Fruit fly (Drosophila melanogaster) whole organism, adult: ENCODE data around the gene CG32023.

Experiments used
- CG11617 ChIP-seq: fragments of 200-800 bp; sonication (Bioruptor generic); optimal IDR thresholded peaks from 2 replicates; lab custom pipeline; 2017; ENCODE audit warnings: mild to moderate bottlenecking, missing biosample characterization, missing genetic modification reagents, missing genetic modification characterization
- CG12768 ChIP-seq: fragments of 200-800 bp; sonication (Bioruptor generic); optimal IDR thresholded peaks from 2 replicates; lab custom pipeline; 2017; ENCODE audit warnings: missing biosample characterization, missing genetic modification characterization, mild to moderate bottlenecking, moderate library complexity, missing genetic modification reagents
- CG14711 ChIP-seq: fragments of 200-800 bp; sonication (Bioruptor generic); optimal IDR thresholded peaks from 2 replicates; lab custom pipeline; 2018; ENCODE audit warnings: missing biosample characterization, mild to moderate bottlenecking, missing genetic modification characterization, moderate library complexity
- CG1620 ChIP-seq: fragments of 200-800 bp; sonication (Bioruptor generic); optimal IDR thresholded peaks from 2 replicates; lab custom pipeline; 2016; ENCODE audit warnings: missing biosample characterization, missing genetic modification characterization
- CG33017 ChIP-seq: fragments of 200-800 bp; sonication (Bioruptor generic); optimal IDR thresholded peaks from 2 replicates; lab custom pipeline; 2018; ENCODE audit warnings: missing biosample characterization, mild to moderate bottlenecking, missing genetic modification characterization, moderate library complexity
- CG5204 ChIP-seq: fragments of 200-800 bp; sonication (Bioruptor generic); optimal IDR thresholded peaks from 2 replicates; lab custom pipeline; 2016; ENCODE audit warnings: missing biosample characterization, missing genetic modification characterization
- CG7045 ChIP-seq: fragments of 200-800 bp; sonication (Bioruptor generic); optimal IDR thresholded peaks from 2 replicates; lab custom pipeline; 2017; ENCODE audit warnings: missing biosample characterization, mild to moderate bottlenecking, missing genetic modification characterization
- CG7101 ChIP-seq: fragments of 200-800 bp; sonication (Bioruptor generic); optimal IDR thresholded peaks from 2 replicates; lab custom pipeline; 2018; ENCODE audit warnings: missing biosample characterization, mild to moderate bottlenecking, missing genetic modification characterization, moderate library complexity
- Clk ChIP-seq: fragments of 200-800 bp; sonication (Bioruptor generic); optimal IDR thresholded peaks from 2 replicates; lab custom pipeline; 2017; ENCODE audit warnings: missing biosample characterization, missing genetic modification characterization
- Crg-1 ChIP-seq: fragments of 200-800 bp; sonication (Bioruptor generic); optimal IDR thresholded peaks from 2 replicates; lab custom pipeline; 2016; ENCODE audit warnings: missing biosample characterization, missing genetic modification characterization
- Mnt ChIP-seq: fragments of 200-800 bp; sonication (Bioruptor generic); optimal IDR thresholded peaks from 2 replicates; lab custom pipeline; 2016; ENCODE audit warnings: missing biosample characterization, mild to moderate bottlenecking, missing genetic modification characterization
- bab1 ChIP-seq: fragments of 200-800 bp; sonication (Bioruptor generic); optimal IDR thresholded peaks from 3 replicates; lab custom pipeline; 2019; ENCODE audit warnings: missing biosample characterization, mild to moderate bottlenecking, missing genetic modification characterization, moderate library complexity
- cic ChIP-seq: fragments of 200-800 bp; sonication (Bioruptor generic); optimal IDR thresholded peaks from 2 replicates; lab custom pipeline; 2017; ENCODE audit warnings: missing biosample characterization, mild to moderate bottlenecking, missing genetic modification characterization, moderate library complexity
- cnc ChIP-seq, 2 experiments: fragments of >200 bp; optimal IDR thresholded peaks; 2 replicates each; lab custom pipeline; 2017
- kay ChIP-seq: fragments of 200-800 bp; sonication (Bioruptor generic); peaks from one replicate; lab custom pipeline; 2016; ENCODE audit warnings: missing biosample characterization, missing genetic modification characterization, borderline replicate concordance
- ovo ChIP-seq: fragments of 200-800 bp; sonication (Bioruptor generic); optimal IDR thresholded peaks from 2 replicates; lab custom pipeline; 2016; ENCODE audit warnings: missing biosample characterization, missing genetic modification characterization
- pad ChIP-seq: fragments of 200-800 bp; sonication (Bioruptor generic); optimal IDR thresholded peaks from 3 replicates; lab custom pipeline; 2017; ENCODE audit warnings: missing biosample characterization, missing genetic modification characterization, mild to moderate bottlenecking, moderate library complexity, missing genetic modification reagents
- tj ChIP-seq: fragments of 200-800 bp; sonication (Bioruptor generic); optimal IDR thresholded peaks from 3 replicates; lab custom pipeline; 2017; ENCODE audit warnings: missing biosample characterization, mild to moderate bottlenecking, missing genetic modification characterization, moderate library complexity
- toe ChIP-seq: fragments of 200-800 bp; sonication (Bioruptor generic); optimal IDR thresholded peaks from 2 replicates; lab custom pipeline; 2016; ENCODE audit warnings: missing biosample characterization, missing genetic modification characterization

CG32023 gene

DNA sequence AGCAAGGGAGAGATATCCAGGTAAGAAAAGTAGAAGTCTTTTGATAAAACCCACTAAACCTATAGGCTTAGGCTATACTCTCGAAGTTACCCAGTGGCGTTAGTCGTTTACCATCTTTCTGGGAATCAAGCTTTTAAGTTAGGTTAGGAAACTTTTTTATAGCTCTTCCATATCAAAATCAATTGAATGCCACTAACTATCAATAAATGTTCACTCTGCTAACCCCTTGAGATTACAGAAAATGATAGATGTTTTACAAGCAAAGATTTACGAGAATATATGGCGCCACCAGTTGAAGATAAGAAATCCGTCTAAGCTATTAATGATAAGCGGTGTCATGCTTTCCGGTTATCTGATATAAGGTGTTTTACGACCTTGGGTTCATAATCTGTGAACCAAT lies 16.3 kb downstream of the CG32023 start:
- no peak for TF ChIP-seq pad (GFP tag; lab: Kevin White, UChicago)
- TF ChIP-seq cic (GFP tag; lab: Kevin White, UChicago): peak; percentile 81
- TF ChIP-seq CG1620 (GFP tag; lab: Kevin White, UChicago): no peak
- TF ChIP-seq CG12768 (GFP tag; lab: Kevin White, UChicago): peak; percentile 17
- TF ChIP-seq CG33017: peak; percentile 48
- no peak for TF ChIP-seq bab1
- no peak for TF ChIP-seq Crg-1 (GFP tag; lab: Kevin White, UChicago)
- no peak for TF ChIP-seq CG14711 (tag; lab: Kevin White, UChicago)

DNA sequence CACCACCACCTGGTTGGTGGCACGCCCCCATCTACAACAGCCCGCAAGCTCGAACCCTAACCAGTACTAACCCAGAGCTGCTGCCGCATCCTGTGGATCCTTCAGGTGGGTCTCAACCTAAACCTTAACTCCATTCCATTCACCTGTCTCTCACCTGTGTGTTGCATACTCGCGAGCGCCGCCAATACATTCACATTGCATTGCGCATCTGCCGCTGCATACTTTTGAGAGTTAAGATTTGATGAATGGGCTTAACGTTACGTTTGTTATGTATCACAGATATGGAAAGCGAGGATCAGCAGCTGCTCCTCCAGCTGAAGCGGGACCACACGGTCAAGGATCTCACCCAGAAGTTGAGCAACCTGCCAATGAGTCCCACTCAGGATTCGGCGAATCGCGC lies 16.7 kb downstream of the CG32023 start:
- TF ChIP-seq cic (GFP tag; lab: Kevin White, UChicago) (no peak), CG7045 (GFP tag; lab: Kevin White, UChicago) (no peak), tj (GFP tag; lab: Kevin White, UChicago) (no peak), kay (no peak), bab1 (peak; percentile 28)

DNA sequence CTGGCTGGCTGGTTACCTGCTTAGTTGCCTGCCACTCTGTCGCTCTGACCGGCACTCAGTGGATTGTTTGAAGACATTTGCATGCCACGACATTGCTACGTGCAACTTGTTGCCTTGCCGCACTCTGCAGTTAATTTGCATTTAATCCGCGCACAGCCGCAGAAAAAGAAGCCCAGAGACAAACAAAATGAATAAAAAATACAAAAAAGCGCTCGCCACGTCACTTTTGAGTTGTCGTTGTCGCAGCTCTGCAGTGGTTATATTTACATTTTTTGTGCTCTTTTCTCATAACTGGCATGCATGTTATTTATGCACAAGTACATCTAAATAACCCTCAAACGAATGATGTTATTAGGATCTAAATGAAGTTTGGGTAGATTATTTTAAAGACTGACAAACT lies 20.7 kb downstream of the CG32023 start:
- TF ChIP-seq pad (GFP tag; lab: Kevin White, UChicago) (no peak), CG33017 (no peak), cic (GFP tag; lab: Kevin White, UChicago) (no peak), CG5204 (no peak), CG12768 (GFP tag; lab: Kevin White, UChicago) (no peak), CG11617 (no peak), toe (GFP tag; lab: Kevin White, UChicago) (no peak), ovo (GFP tag; lab: Kevin White, UChicago) (no peak), CG1620 (GFP tag; lab: Kevin White, UChicago) (no peak)

DNA sequence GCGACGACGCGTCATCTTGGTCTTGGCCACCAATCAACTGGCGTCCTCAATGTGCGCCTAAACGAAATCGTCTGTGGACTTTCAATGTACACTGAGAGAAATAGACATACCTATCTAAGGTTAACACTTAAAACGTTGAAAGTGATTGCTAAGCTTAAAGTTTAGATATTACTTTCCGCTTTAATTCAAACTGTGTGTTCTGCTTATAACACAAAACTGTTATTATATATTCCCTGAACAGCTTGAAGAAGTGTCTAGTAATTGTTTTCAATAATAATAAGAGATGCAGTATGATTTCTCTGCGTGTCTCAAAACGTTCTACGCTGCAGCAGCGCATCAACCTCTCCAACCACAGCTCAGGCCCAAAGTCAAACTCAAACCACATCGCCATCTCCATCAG lies 22.0 kb downstream of the CG32023 start:
- peak; percentile 16 for TF ChIP-seq bab1
- no peak for TF ChIP-seq Crg-1 (GFP tag; lab: Kevin White, UChicago)
- TF ChIP-seq Clk (GFP tag; lab: Kevin White, UChicago): no peak

DNA sequence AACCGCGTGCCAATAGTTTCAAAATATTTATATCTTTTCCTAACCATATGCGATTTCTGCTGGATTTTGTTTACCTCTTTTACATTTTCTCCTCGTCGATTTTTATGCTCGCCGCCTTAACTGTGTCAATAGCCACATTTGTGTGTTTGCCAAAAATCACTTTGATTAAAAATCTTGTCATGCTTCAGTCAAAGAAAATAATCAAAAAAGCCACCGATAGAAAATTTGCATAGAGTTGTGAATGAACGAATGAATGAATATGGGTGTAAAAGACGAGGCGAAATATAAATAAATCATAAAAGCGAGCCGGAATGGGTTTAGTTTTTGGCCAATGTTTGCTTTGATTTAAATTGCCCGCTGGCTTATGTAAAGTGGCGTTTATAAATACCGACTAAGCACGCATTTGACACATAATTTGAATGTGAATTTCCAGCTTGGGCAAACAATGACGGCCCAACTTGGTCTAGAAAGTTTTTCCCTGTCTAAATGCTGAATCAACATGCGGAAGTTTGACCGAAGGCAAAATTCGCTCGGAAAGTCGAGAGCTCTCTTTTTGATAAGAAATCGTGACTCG lies 23.2 kb downstream of the CG32023 start:
- no peak for TF ChIP-seq CG7045 (GFP tag; lab: Kevin White, UChicago)
- no peak for TF ChIP-seq CG5204
- TF ChIP-seq CG14711 (tag; lab: Kevin White, UChicago): no peak
- TF ChIP-seq kay: peak; percentile 52
- no peak for TF ChIP-seq CG12768 (GFP tag; lab: Kevin White, UChicago)

DNA sequence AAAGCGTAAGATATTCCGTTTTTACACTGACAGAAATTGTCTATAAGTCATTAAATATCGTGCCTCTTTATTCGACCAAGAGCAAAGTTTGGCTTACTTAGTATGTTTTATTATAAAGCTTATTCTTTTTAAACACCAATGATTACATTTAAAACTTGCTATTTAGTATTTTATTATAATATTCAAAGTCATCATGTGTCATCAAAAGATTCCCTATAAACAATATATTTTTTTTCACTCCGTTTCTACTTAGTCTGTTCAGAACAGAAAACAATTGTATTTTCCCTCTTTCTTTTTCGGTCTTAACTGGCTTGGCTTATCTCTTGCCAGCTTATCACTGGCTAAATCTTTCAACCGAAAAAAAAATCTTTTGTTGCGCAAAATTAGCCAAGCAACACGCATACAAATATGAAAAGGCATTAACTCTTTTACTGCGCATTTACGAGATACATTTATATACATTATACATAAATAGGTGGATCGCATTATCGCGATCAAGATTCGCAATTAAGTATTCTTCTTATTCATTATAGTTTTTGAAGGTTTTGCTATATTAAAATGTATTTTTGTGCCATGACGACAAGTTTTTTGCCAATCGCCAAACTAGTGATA lies 26.6 kb downstream of the CG32023 start:
- TF ChIP-seq kay (peak; percentile 89), Mnt (no peak)

DNA sequence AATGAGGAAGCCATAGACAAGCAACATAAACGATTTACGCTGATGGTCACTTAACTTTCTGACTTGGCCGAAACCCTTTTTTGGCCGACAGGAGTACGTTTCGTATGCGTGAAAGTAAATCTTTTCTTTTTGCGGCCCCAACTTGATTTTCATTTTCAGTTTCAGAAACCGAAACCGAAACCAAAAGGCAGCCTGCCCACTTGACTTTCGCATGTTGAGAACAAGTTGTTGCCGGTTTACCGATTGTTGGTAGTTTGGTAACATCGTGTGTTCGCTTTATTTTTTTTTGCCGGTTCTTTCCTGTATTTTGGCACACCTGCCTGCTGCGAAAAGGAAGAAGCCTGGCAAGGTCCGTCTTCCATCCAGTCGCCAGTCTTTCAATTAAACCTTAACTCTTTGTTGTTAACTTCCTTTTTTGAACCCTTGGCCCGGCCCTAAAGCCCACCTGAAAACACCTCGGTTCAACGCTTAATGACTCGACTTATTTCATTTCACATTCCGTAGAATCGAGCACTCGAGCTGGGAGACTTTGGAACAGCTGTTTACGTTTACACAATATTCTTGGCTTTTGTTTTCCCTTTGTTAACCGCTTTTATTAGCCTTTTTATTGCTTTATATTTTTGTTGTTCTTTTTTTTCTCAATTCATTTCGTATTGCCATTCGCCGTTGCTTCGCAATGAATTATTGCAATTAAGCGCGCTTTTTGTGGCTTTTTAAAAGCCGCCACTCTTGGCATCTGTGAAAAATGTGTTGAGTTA lies 28.8 kb downstream of the CG32023 start:
- TF ChIP-seq CG7045 (GFP tag; lab: Kevin White, UChicago) (no peak), toe (GFP tag; lab: Kevin White, UChicago) (no peak), ovo (GFP tag; lab: Kevin White, UChicago) (no peak), CG1620 (GFP tag; lab: Kevin White, UChicago) (no peak), CG11617 (no peak), CG7101 (no peak), tj (GFP tag; lab: Kevin White, UChicago) (peak; percentile 86), Crg-1 (GFP tag; lab: Kevin White, UChicago) (peak; percentile 16), cnc (optimal IDR thresholded peaks at IDR 0.05; lab: Kevin White, UChicago) (no peak), bab1 (peak; percentile 27), kay (peak; percentile 52), CG5204 (no peak)

DNA sequence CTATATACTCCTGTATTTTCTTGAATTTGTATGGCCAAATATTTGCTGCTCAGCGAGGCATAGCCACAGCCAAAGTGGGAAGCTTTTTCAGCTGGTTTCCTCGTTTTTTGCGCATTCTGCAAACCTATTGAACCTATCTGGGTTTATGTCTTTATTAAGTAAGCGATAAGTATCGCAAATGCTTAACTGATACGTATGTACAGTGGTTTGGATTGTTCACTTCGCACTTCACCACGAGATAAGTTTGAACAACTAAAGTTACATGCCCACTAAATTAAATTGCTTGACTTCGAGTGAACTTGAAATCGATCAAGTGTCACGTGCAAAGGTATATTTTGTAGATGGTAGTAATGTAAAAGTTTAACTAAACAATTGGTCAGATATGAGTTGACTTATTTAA lies 30.3 kb downstream of the CG32023 start:
- TF ChIP-seq kay (peak; percentile 64), tj (GFP tag; lab: Kevin White, UChicago) (no peak), Mnt (peak; percentile 6)
